Worm (Caenorhabditis elegans): Measurements from ENCODE around the gene ZK105.14.

DNA sequence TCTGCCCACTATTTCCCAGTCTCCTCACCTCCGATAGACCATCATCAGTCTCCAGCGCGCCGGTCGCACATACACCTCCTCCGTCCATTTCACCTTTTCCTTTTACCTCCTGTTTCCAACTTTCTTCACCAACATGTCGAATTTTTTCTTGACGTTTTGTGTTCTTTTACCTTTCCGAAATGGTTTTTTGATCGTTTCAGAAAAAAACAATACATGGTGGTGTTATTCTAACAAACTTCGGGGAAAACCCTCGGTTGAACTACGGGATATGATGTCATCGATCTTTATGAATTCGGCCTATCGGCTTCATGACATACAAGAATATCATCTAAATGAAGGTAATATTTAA, 6.8 kb upstream of the ZK105.14 start, which contains the start of gene Y97E10C.1:
- no peak for TF ChIP-seq nhr-77 (tag; optimal IDR thresholded peaks at IDR 0.05)
- TF ChIP-seq nhr-11 (tag; optimal IDR thresholded peaks at IDR 0.05): no peak
- no peak for TF ChIP-seq lin-39 (tag; optimal IDR thresholded peaks at IDR 0.05)
- TF ChIP-seq elt-3 (tag; optimal IDR thresholded peaks at IDR 0.05): peak in 1 of 6 experiments; percentile 18
- no peak for TF ChIP-seq tlp-1 (tag; optimal IDR thresholded peaks at IDR 0.05)

Measured in whole organism, L1 larva.